Worm (Caenorhabditis elegans) whole organism, early embryonic: ENCODE results near the gene C47E12.2.

Experiments used
- ama-1 ChIP-seq: fragments of 150-350 bp; optimal IDR thresholded peaks from 2 replicates; lab custom pipeline; 2014
- tbx-37 ChIP-seq: fragments of 200-800 bp; sonication (Bioruptor generic); conservative IDR thresholded peaks from 2 replicates; pipeline ENCODE4 v1.3.6; 2022; ENCODE audit warnings: missing genetic modification reagents, missing genetic modification characterization, missing compliant biosample characterization

ce11 chrIV:10033053-10033452, 29.8 kb upstream of the C47E12.2 start, which contains the start of gene F44D12.6:
- TF ChIP-seq ama-1 (lab: Kevin White, UChicago) (no peak), tbx-37 (GFP tag; lab: Robert Waterston, UW) (no peak)
